Fruit fly (Drosophila melanogaster) whole organism, pupa: ENCODE measurements around the gene CG1275.
A peak's percentile ranks its signal among the peaks of the same experiment; 100 is the strongest.

Experiments
- CG10348 ChIP-seq: fragments of 200-800 bp; sonication (Bioruptor generic); IDR thresholded peaks from 2 replicates; pipeline ENCODE4 v1.3.6; 2022; ENCODE audit warnings: missing biosample characterization, missing genetic modification characterization
- CG12605 ChIP-seq: fragments of 200-800 bp; sonication (Bioruptor generic); IDR thresholded peaks from 2 replicates; pipeline ENCODE4 v1.3.6; 2022; ENCODE audit warnings: missing biosample characterization, missing genetic modification characterization
- CG13204 ChIP-seq: fragments of 200-800 bp; sonication (Bioruptor generic); optimal IDR thresholded peaks from 2 replicates; lab custom pipeline; 2018; ENCODE audit warnings: missing biosample characterization, mild to moderate bottlenecking, missing genetic modification characterization, moderate library complexity
- CG14655 ChIP-seq: fragments of 200-800 bp; sonication (Bioruptor generic); optimal IDR thresholded peaks from 3 replicates; lab custom pipeline; 2017; ENCODE audit warnings: mild to moderate bottlenecking, missing biosample characterization, missing genetic modification reagents, missing genetic modification characterization
- CG15710 ChIP-seq: fragments of 200-800 bp; sonication (Bioruptor generic); optimal IDR thresholded peaks from 2 replicates; lab custom pipeline; 2018; ENCODE audit warnings: missing biosample characterization, mild to moderate bottlenecking, missing genetic modification characterization, moderate library complexity
- CG17806 ChIP-seq: fragments of 200-800 bp; sonication (Bioruptor generic); optimal IDR thresholded peaks from 2 replicates; lab custom pipeline; 2018; ENCODE audit warnings: missing biosample characterization, mild to moderate bottlenecking, missing genetic modification characterization, moderate library complexity
- CG32121 ChIP-seq: fragments of 200-800 bp; sonication (Bioruptor generic); IDR thresholded peaks from 2 replicates; pipeline ENCODE4 v1.3.6; 2022; ENCODE audit warnings: missing biosample characterization, missing genetic modification characterization
- CG34367 ChIP-seq: fragments of 200-800 bp; sonication (Bioruptor generic); optimal IDR thresholded peaks from 2 replicates; lab custom pipeline; 2018; ENCODE audit warnings: missing biosample characterization, mild to moderate bottlenecking, missing genetic modification characterization
- CG4496 ChIP-seq: fragments of 200-800 bp; sonication (Bioruptor generic); IDR thresholded peaks from 3 replicates; pipeline ENCODE4 v1.3.6; 2022; ENCODE audit warnings: missing biosample characterization, missing genetic modification characterization
- CG8159 ChIP-seq: fragments of 200-800 bp; sonication (Bioruptor generic); optimal IDR thresholded peaks from 3 replicates; lab custom pipeline; 2018; ENCODE audit warnings: missing biosample characterization, mild to moderate bottlenecking, missing genetic modification characterization, moderate library complexity
- CG8301 ChIP-seq: fragments of 200-800 bp; sonication (Bioruptor generic); optimal IDR thresholded peaks from 2 replicates; lab custom pipeline; 2018; ENCODE audit warnings: missing biosample characterization, mild to moderate bottlenecking, missing genetic modification characterization
- D1 ChIP-seq: fragments of 200-800 bp; sonication (Bioruptor generic); optimal IDR thresholded peaks from 2 replicates; lab custom pipeline; 2018; ENCODE audit warnings: missing biosample characterization, mild to moderate bottlenecking, missing genetic modification characterization, moderate library complexity
- Ets98B ChIP-seq: fragments of 200-800 bp; sonication (Bioruptor generic); IDR thresholded peaks from 2 replicates; pipeline ENCODE4 v1.3.6; 2022; ENCODE audit warnings: missing biosample characterization, missing genetic modification characterization
- Pif1A ChIP-seq: fragments of 200-800 bp; sonication (Bioruptor generic); optimal IDR thresholded peaks from 3 replicates; lab custom pipeline; 2016; ENCODE audit warnings: missing biosample characterization, missing genetic modification characterization
- Pif1B ChIP-seq: fragments of 200-800 bp; sonication (Bioruptor generic); optimal IDR thresholded peaks from 3 replicates; lab custom pipeline; 2016; ENCODE audit warnings: missing biosample characterization, missing genetic modification characterization
- Snoo ChIP-seq: fragments of 200-800 bp; sonication (Bioruptor generic); optimal IDR thresholded peaks from 3 replicates; lab custom pipeline; 2017; ENCODE audit warnings: missing biosample characterization, mild to moderate bottlenecking, missing genetic modification characterization, inconsistent platforms
- fd96Ca ChIP-seq: fragments of 200-800 bp; sonication (Bioruptor generic); IDR thresholded peaks from 3 replicates; pipeline ENCODE4 v1.3.6; 2022; ENCODE audit warnings: missing biosample characterization, missing genetic modification characterization
- gl ChIP-seq: fragments of 200-800 bp; sonication (Bioruptor generic); optimal IDR thresholded peaks from 2 replicates; lab custom pipeline; 2018; ENCODE audit warnings: missing biosample characterization, mild to moderate bottlenecking, missing genetic modification characterization
- rn ChIP-seq: fragments of 200-800 bp; sonication (Bioruptor generic); IDR thresholded peaks from 2 replicates; pipeline ENCODE4 v1.3.6; 2022; ENCODE audit warnings: missing biosample characterization, missing genetic modification characterization

The CG1275 gene

dm6 chr3L:2229172-2229696 lies 28.0 kb downstream of the CG1275 start, which contains the start of gene Oseg2:
Oseg2 (plus strand) TSS chr3L:2229646.
- TF ChIP-seq CG12605 (peak; percentile 85), CG34367 (no peak)

DNA sequence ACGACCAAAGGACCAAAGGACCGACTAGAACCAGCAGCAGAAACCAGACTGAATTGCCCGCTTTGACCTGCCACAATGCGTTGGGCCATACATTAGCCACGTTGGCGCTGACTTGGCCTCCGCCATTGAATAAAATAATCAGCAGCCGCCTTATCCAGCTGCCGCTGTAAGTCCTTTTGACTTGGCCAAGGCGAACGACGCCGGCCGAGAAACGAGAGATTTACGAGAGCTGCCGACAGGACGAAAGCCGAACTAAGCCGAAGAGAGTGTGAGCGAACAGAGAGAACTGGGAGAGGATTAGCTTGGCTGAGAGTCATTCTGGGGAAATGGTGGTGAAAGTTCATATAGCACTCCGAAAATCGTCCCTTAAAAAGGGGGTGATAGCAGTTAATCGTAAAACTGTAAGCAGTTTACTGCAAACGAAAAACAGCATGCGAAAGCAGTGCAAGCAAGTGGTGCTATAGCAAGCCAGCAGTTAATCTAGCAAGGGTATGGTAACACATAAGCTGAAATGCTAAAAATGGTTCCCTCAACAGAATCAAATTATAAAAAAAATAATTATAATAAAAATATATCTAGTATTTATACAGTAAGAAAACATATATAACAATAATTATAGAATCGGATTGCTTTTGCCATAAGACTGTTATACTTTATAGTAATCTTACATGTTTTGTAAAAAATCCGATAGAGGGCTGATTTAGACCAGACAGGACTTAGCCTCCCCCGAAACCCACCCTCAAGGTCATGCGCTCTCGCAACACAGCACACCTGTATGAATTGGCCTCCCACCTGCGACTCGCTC lies 28.7 kb downstream of the CG1275 start:
- TF ChIP-seq Pif1B (no peak), CG34367 (no peak), gl (tag; lab: Kevin White, UChicago) (no peak)

dm6 chr3L:2212403-2212802 lies 44.8 kb downstream of the CG1275 start, which contains the start of gene CG15878:
CG15878 (minus strand) TSS chr3L:2212503.
- TF ChIP-seq CG34367 (no peak), CG4496 (GFP tag; lab: Robert Waterston, UW) (no peak), gl (tag; lab: Kevin White, UChicago) (no peak), CG10348 (no peak), CG17806 (tag; lab: Kevin White, UChicago) (no peak), Pif1A (GFP tag; lab: Kevin White, UChicago) (no peak), CG8301 (tag; lab: Kevin White, UChicago) (no peak), CG12605 (no peak), D1 (tag; lab: Kevin White, UChicago) (no peak), CG15710 (no peak), Snoo (tag; lab: Kevin White, UChicago) (no peak), CG14655 (GFP tag; lab: Kevin White, UChicago) (no peak), CG8159 (tag; lab: Kevin White, UChicago) (no peak), CG13204 (GFP tag; lab: Kevin White, UChicago) (no peak), Ets98B (GFP tag; lab: Robert Waterston, UW) (no peak), fd96Ca (GFP tag; lab: Robert Waterston, UW) (no peak), Pif1B (no peak), CG32121 (GFP tag; lab: Robert Waterston, UW) (no peak), rn (GFP tag; lab: Robert Waterston, UW) (no peak)
